Worm (Caenorhabditis elegans): ENCODE data around the gene F17C11.11.

Gene F17C11.11

ce11 chrV:10965501-10965900, 26.9 kb upstream of the F17C11.11 start, which contains the start of the genes ctf-4 and eef-1G:
Gene ctf-4 (minus strand): TSS chrV:10965539.
Gene eef-1G (plus strand): TSS chrV:10965719.
- TF ChIP-seq nhr-90 (tag; optimal IDR thresholded peaks at IDR 0.05): peak; percentile 52
- peak; percentile 74 for TF ChIP-seq F33H1.4 (GFP tag; IDR thresholded peaks at IDR 0.05)
- peak; percentile 93 for TF ChIP-seq snpc-3.4 (tag; optimal IDR thresholded peaks at IDR 0.05)
- no peak for TF ChIP-seq ceh-58 (GFP tag; IDR thresholded peaks at IDR 0.05)
- peak; percentile 90 for TF ChIP-seq efl-1 (GFP tag; optimal IDR thresholded peaks at IDR 0.05)
- TF ChIP-seq ceh-91 (GFP tag; IDR thresholded peaks at IDR 0.05): peak; percentile 83
- TF ChIP-seq somi-1 (GFP tag; optimal IDR thresholded peaks at IDR 0.05): peak; percentile 78
- TF ChIP-seq D2030.7 (GFP tag; IDR thresholded peaks at IDR 0.05): peak; percentile 82
- TF ChIP-seq Y53G8AR.9 (GFP tag; conservative IDR thresholded peaks at IDR 0.05): peak; percentile 95
- TF ChIP-seq ccch-3 (GFP tag; optimal IDR thresholded peaks at IDR 0.05): no peak
- TF ChIP-seq athp-1 (tag; optimal IDR thresholded peaks at IDR 0.05): peak; percentile 79
- TF ChIP-seq attf-6 (GFP tag; IDR thresholded peaks at IDR 0.05): no peak
- TF ChIP-seq akir-1 (GFP tag; optimal IDR thresholded peaks at IDR 0.05): no peak
- TF ChIP-seq lin-40 (tag; optimal IDR thresholded peaks at IDR 0.05): peak; percentile 94
- peak; percentile 87 for TF ChIP-seq let-526 (GFP tag; IDR thresholded peaks at IDR 0.05)
- TF ChIP-seq sptf-2 (GFP tag; optimal IDR thresholded peaks at IDR 0.05): no peak
- TF ChIP-seq aptf-2 (GFP tag; conservative IDR thresholded peaks at IDR 0.05): 0 out of 2 replicates have a peak, but pooled peaks have one; percentile 7
- TF ChIP-seq snpc-4 (GFP tag; optimal IDR thresholded peaks at IDR 0.05): peak; percentile 71
- TF ChIP-seq snpc-4 (tag; optimal IDR thresholded peaks at IDR 0.05): peak; percentile 65 to 84 (median 80)
- peak; percentile 86 for TF ChIP-seq C06A6.2 (GFP tag; conservative IDR thresholded peaks at IDR 0.05)
- peak; percentile 55; the same call in 1 of the 2 replicates for TF ChIP-seq lin-26 (GFP tag; IDR thresholded peaks at IDR 0.05)
- 0 out of 2 replicates have a peak, but pooled peaks have one; percentile 32 for TF ChIP-seq Y67H2A.10 (GFP tag; conservative IDR thresholded peaks at IDR 0.05)
- no peak for TF ChIP-seq ztf-25 (GFP tag; IDR thresholded peaks at IDR 0.05)
- peak; percentile 94 for TF ChIP-seq ZK185.1 (tag; optimal IDR thresholded peaks at IDR 0.05; ENCODE audit: poor library complexity, severe bottlenecking)
- 0 out of 2 replicates have a peak, but pooled peaks have one; percentile 21 for TF ChIP-seq Y56A3A.18 (GFP tag; IDR thresholded peaks at IDR 0.05)
- no peak for TF ChIP-seq egrh-3 (GFP tag; IDR thresholded peaks at IDR 0.05)
- no peak for TF ChIP-seq B0261.1 (tag; optimal IDR thresholded peaks at IDR 0.05)
- no peak for TF ChIP-seq F52B5.7 (tag; optimal IDR thresholded peaks at IDR 0.05)
- TF ChIP-seq egl-44 (GFP tag; IDR thresholded peaks at IDR 0.05): peak; percentile 80; the same call in 1 of the 2 replicates
- peak; percentile 97 for TF ChIP-seq F23B12.7 (tag; optimal IDR thresholded peaks at IDR 0.05; ENCODE audit: insufficient read depth)
- TF ChIP-seq F37B4.10 (GFP tag; IDR thresholded peaks at IDR 0.05): no peak
- TF ChIP-seq rec-8 (tag; optimal IDR thresholded peaks at IDR 0.05): no peak
- peak; percentile 70 for TF ChIP-seq F22D6.2 (tag; optimal IDR thresholded peaks at IDR 0.05)
- peak; percentile 77 for TF ChIP-seq ceh-100 (GFP tag; IDR thresholded peaks at IDR 0.05)
- TF ChIP-seq hmg-20 (GFP tag; IDR thresholded peaks at IDR 0.05): 0 out of 2 replicates have a peak, but pooled peaks have one; percentile 49
- peak; percentile 91 for TF ChIP-seq pbrm-1 (GFP tag; IDR thresholded peaks at IDR 0.05)
- no peak for TF ChIP-seq zim-3 (tag; optimal IDR thresholded peaks at IDR 0.05)
- no peak for TF ChIP-seq dpff-1 (tag; optimal IDR thresholded peaks at IDR 0.05)
- peak; percentile 57 for TF ChIP-seq B0019.2 (GFP tag; conservative IDR thresholded peaks at IDR 0.05)
- TF ChIP-seq madf-3 (GFP tag; IDR thresholded peaks at IDR 0.05): peak; percentile 90
- peak; percentile 75 for TF ChIP-seq B0336.3 (GFP tag; IDR thresholded peaks at IDR 0.05)
- TF ChIP-seq dox-1 (GFP tag; IDR thresholded peaks at IDR 0.05): peak; percentile 97
- peak; percentile 77 for TF ChIP-seq unc-130 (GFP tag; optimal IDR thresholded peaks at IDR 0.05)
- no peak for TF ChIP-seq aptf-3 (GFP tag; IDR thresholded peaks at IDR 0.05)
- peak; percentile 26 to 96 (median 60) for TF ChIP-seq lin-35 (GFP tag; optimal IDR thresholded peaks at IDR 0.05)
- no peak for TF ChIP-seq mxl-1 (tag; optimal IDR thresholded peaks at IDR 0.05)
- peak; percentile 69 for TF ChIP-seq madf-10 (tag; optimal IDR thresholded peaks at IDR 0.05)
- TF ChIP-seq ztf-18 (tag; optimal IDR thresholded peaks at IDR 0.05): peak; percentile 74
- peak; percentile 94 for TF ChIP-seq nfyb-1 (GFP tag; IDR thresholded peaks at IDR 0.05)

Data from whole organism, young adult.